Worm (Caenorhabditis elegans) whole organism, L4/young adult: Measurements from ENCODE around the gene F40F9.3.
A peak's percentile ranks its signal among the peaks of the same experiment; 100 is the strongest.

Experiments used
- W03F9.2 ChIP-seq: fragments of 150-350 bp; optimal IDR thresholded peaks from 2 replicates; lab custom pipeline; 2014; ENCODE audit warnings: missing biosample characterization, missing genetic modification characterization
- dao-5 ChIP-seq: sonication (generic microtip); optimal IDR thresholded peaks from 2 replicates; lab custom pipeline; 2016; ENCODE audit warnings: missing genotype, missing genetic modification characterization, moderate library complexity, missing compliant biosample characterization
- him-1 ChIP-seq: sonication (generic microtip); optimal IDR thresholded peaks from 2 replicates; lab custom pipeline; 2016; ENCODE audit warnings: missing genotype, missing genetic modification reagents, missing genetic modification characterization, missing compliant biosample characterization

The F40F9.3 gene

ce11 chrV:9730743-9731706, 16.0 kb downstream of the F40F9.3 start:
- TF ChIP-seq dao-5 (tag; lab: Kevin White, UChicago), result peak; percentile 39
- peak; percentile 96 for TF ChIP-seq him-1
- peak; percentile 38 for TF ChIP-seq W03F9.2

ce11 chrV:9731852-9732251, 16.8 kb downstream of the F40F9.3 start:
- no peak for TF ChIP-seq dao-5 (tag; lab: Kevin White, UChicago)
- TF ChIP-seq him-1, result no peak
- no peak for TF ChIP-seq W03F9.2

ce11 chrV:9733920-9734454, 19.0 kb downstream of the F40F9.3 start, which contains the start of gene cal-7:
Gene cal-7, plus strand, starts transcription at chrV:9734103.
- TF ChIP-seq him-1 (no peak), dao-5 (tag; lab: Kevin White, UChicago) (no peak), W03F9.2 (no peak)

DNA sequence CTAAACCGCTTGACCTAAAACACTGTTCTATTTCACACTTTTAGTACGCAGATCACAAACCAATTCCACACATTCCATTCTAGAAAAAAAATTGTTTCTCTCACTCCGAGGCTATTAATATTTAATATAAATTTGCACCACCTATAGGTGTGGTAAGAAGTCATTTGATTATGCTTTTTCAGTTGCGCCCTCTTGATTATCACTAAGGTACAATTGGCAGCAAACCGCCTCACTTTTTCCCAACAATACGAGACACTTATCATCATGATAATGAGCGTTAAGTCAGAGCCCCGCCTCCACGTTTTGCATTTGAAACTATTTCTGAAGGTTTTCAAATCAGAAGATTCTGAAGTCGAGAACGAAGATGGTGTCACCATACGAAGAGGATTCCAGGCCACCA, 22.3 kb downstream of the F40F9.3 start, which contains the start of gene aqp-4:
aqp-4 (plus strand) TSS at position 270 of the 400 bp plus-strand sequence.
- TF ChIP-seq him-1, result no peak
- no peak for TF ChIP-seq W03F9.2
- TF ChIP-seq dao-5 (tag; lab: Kevin White, UChicago), result no peak

- no peak for TF ChIP-seq W03F9.2
- no peak for TF ChIP-seq him-1
- TF ChIP-seq dao-5 (tag; lab: Kevin White, UChicago), result no peak
These were observed 23.2 kb downstream of the F40F9.3 start for ce11 chrV:9738077-9738705.

DNA sequence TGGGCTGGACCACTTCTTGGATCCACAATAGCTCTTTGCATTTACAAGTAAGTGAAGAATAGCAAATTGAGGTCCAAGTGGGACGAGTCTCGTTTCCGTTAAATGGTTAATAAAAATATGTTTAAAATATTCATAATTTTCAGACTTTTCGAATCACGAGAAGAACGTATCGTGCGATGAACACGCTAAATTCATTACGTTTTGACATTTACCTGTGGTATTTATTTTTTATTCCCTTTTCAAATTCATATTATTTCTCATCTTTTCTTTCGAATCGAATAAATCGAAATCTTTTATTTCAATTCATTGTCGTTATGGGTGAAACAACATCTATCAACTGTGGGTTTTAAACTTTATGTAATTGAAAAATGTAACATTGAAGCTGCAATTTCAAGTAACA, 24.4 kb downstream of the F40F9.3 start, which contains the start of gene marc-1:
marc-1 (plus strand) TSS at position 301 of the 400 bp plus-strand sequence.
- no peak for TF ChIP-seq dao-5 (tag; lab: Kevin White, UChicago)
- TF ChIP-seq him-1, result no peak
- TF ChIP-seq W03F9.2, result no peak

- no peak for TF ChIP-seq him-1
- no peak for TF ChIP-seq dao-5 (tag; lab: Kevin White, UChicago)
- no peak for TF ChIP-seq W03F9.2
These were observed 25.8 kb downstream of the F40F9.3 start, which contains the start of gene sta-2 for ce11 chrV:9740858-9741257. Gene sta-2, plus strand, starts transcription at chrV:9741206.

ce11 chrV:9744934-9745333, 29.9 kb downstream of the F40F9.3 start, which contains the start of gene F58E6.13:
Gene F58E6.13, plus strand, starts transcription at chrV:9745234.
- TF ChIP-seq W03F9.2, result no peak
- no peak for TF ChIP-seq dao-5 (tag; lab: Kevin White, UChicago)
- no peak for TF ChIP-seq him-1

ce11 chrV:9750308-9750707, 35.3 kb downstream of the F40F9.3 start, which contains the start of gene F58E6.4:
Gene F58E6.4, minus strand, starts transcription at chrV:9750408.
- TF ChIP-seq W03F9.2 (no peak), him-1 (no peak), dao-5 (tag; lab: Kevin White, UChicago) (no peak)

- no peak for TF ChIP-seq W03F9.2
- TF ChIP-seq him-1, result no peak
- no peak for TF ChIP-seq dao-5 (tag; lab: Kevin White, UChicago)
These were observed 37.9 kb downstream of the F40F9.3 start, which contains the start of gene F58E6.6 for ce11 chrV:9752918-9753317. Gene F58E6.6, minus strand, starts transcription at chrV:9753018.

DNA sequence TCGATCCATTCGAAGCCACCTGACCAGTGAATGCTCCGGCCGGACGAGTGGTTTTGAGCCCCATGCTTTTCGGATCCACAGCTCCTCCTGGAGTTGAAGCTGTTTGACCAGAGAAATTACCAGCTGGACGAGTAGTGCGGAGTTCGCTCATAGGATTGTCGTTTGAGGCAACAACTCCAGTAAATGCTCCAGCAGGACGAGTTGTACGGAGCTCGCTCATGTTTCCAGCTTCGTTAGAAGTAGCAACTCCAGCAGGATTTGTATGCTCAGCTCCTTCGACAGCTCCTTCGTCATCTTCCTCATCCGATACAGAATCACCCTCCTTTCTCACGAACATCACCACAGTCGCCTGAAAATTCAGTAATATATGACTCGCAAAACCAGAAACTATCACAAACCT, 38.5 kb downstream of the F40F9.3 start:
- TF ChIP-seq him-1 (no peak), W03F9.2 (no peak), dao-5 (tag; lab: Kevin White, UChicago) (no peak)

DNA sequence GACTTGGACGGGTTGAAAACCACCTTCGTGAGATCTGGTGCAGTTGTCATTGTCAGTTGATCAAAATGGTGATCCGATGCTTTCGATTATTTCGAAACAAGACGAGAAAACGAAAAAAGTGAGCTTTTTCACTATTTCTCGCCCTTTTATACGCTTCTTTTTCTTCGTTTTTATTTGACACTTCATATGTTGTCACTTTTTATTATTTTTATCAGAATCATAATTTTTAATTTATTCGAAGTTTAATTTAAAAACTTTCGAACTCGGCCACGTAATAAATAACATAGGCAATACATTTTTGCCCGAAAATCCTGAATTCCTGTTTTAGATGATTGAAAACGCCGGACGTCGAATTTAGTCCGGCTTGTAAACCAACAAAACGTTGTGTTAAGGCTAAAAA, 39.5 kb downstream of the F40F9.3 start, which contains the start of gene F58E6.5:
F58E6.5 (minus strand) TSS at position 101 of the 400 bp plus-strand sequence.
- TF ChIP-seq dao-5 (tag; lab: Kevin White, UChicago), result no peak
- TF ChIP-seq him-1, result no peak
- TF ChIP-seq W03F9.2, result no peak

ce11 chrV:9755725-9756124, 40.7 kb downstream of the F40F9.3 start, which contains the start of gene F58E6.8:
Gene F58E6.8, minus strand, starts transcription at chrV:9755825.
- TF ChIP-seq him-1 (no peak), W03F9.2 (no peak), dao-5 (tag; lab: Kevin White, UChicago) (no peak)

ce11 chrV:9756242-9756641, 41.2 kb downstream of the F40F9.3 start, which contains the start of gene hrg-3:
Gene hrg-3, plus strand, starts transcription at chrV:9756468.
- TF ChIP-seq him-1 (no peak), W03F9.2 (no peak), dao-5 (tag; lab: Kevin White, UChicago) (no peak)
